Worm (Caenorhabditis elegans): ENCODE data around the gene ZK418.5.

DNA sequence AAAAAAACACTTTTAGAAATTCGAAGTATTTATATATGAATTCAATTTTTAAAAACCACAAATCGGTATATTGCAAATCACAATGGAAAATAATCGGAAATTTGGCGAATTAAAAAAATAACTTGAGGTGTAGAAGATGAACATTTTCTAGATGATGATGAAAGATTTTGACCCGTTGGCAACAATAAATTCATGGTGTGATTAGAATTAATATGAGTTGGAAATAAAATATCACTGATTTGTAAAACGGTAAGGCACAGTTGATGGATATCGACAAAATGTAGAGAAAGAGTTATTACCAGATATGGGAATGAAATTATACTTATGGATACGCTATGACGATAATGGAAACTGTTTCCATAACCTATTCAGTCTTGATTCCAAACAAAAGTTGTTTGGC, 38.6 kb upstream of the ZK418.5 start:
- no peak for TF ChIP-seq him-1 (tag; optimal IDR thresholded peaks at IDR 0.05)
- no peak for TF ChIP-seq W03F9.2 (tag; optimal IDR thresholded peaks at IDR 0.05)
- TF ChIP-seq dao-5 (tag; optimal IDR thresholded peaks at IDR 0.05): no peak

All from whole organism, L4/young adult.